Worm (Caenorhabditis elegans) whole organism, L4 larva: ENCODE results near the gene T13H5.1.

ENCODE experiments used
- F49E8.2 ChIP-seq: sonication (generic microtip); optimal IDR thresholded peaks from 2 replicates; lab custom pipeline; 2016; ENCODE audit warnings: missing compliant biosample characterization, mild to moderate bottlenecking, missing genetic modification characterization, borderline replicate concordance
- fos-1 ChIP-seq: fragments of 150-350 bp; optimal IDR thresholded peaks from 2 replicates; lab custom pipeline; 2014; ENCODE audit warnings: missing biosample characterization, missing genetic modification characterization
- mep-1 ChIP-seq: fragments of 150-350 bp; sonication (generic microtip); optimal IDR thresholded peaks from 3 replicates; lab custom pipeline; 2014; ENCODE audit warnings: missing biosample characterization, missing genetic modification characterization

DNA sequence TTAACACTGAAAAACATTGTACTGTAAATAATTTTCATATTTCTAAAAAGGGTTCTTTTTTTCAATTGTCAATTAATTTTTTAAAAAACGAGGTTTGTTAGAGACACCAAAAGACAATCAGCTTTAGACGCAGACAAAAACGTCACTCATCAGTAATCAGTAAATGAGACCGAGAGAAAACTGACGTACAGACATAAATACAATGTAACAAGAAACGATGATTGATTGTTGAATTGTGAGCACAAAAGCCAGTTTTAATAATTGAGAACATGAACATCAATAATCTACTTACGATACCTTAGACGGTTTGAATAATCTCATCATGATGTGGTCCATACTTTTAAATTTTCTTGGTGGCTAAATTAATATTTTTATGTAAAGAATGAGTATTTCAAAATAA lies 2.1 kb downstream of the T13H5.1 start:
- TF ChIP-seq F49E8.2 (tag; lab: Kevin White, UChicago) (no peak), mep-1 (no peak), fos-1 (no peak)
